Worm (Caenorhabditis elegans): Measurements from ENCODE around the gene pmk-3.
A peak's percentile ranks its signal among the peaks of the same experiment; 100 is the strongest.

Gene pmk-3

ce11 chrIV:8133536-8133935 lies 5.5 kb upstream of the pmk-3 start, which contains the start of gene sph-1 (continued):
- TF ChIP-seq sea-2 (GFP tag; optimal IDR thresholded peaks at IDR 0.05): no peak
- no peak for TF ChIP-seq lin-15B (tag; optimal IDR thresholded peaks at IDR 0.05)
- TF ChIP-seq elt-2 (tag; optimal IDR thresholded peaks at IDR 0.05): peak; percentile 73
- TF ChIP-seq fos-1 (tag; optimal IDR thresholded peaks at IDR 0.05): no peak
- TF ChIP-seq snpc-4 (tag; optimal IDR thresholded peaks at IDR 0.05): no peak
- no peak for TF ChIP-seq nhr-28 (tag; optimal IDR thresholded peaks at IDR 0.05)
- no peak for TF ChIP-seq elt-1 (tag; optimal IDR thresholded peaks at IDR 0.05)
- no peak for TF ChIP-seq mml-1 (tag; optimal IDR thresholded peaks at IDR 0.05)
- TF ChIP-seq ama-1 (optimal IDR thresholded peaks at IDR 0.05): no peak
- TF ChIP-seq ztf-4 (tag; optimal IDR thresholded peaks at IDR 0.05): no peak
- TF ChIP-seq lsy-12 (tag; optimal IDR thresholded peaks at IDR 0.05): no peak

ce11 chrIV:8136005-8136512 lies 3.0 kb upstream of the pmk-3 start, which contains the start of the genes isp-1 and islo-1:
isp-1 (minus strand) TSS chrIV:8136055.
islo-1 (plus strand) TSS chrIV:8136389.
- peak; percentile 71 for TF ChIP-seq hmg-11 (tag; optimal IDR thresholded peaks at IDR 0.05)
- no peak for TF ChIP-seq nhr-11 (tag; optimal IDR thresholded peaks at IDR 0.05)
- peak; percentile 39 for TF ChIP-seq pqm-1 (tag; optimal IDR thresholded peaks at IDR 0.05)
- TF ChIP-seq tbx-2 (tag; optimal IDR thresholded peaks at IDR 0.05): no peak
- TF ChIP-seq mml-1 (tag; optimal IDR thresholded peaks at IDR 0.05): no peak
- no peak for TF ChIP-seq ztf-4 (tag; optimal IDR thresholded peaks at IDR 0.05)
- TF ChIP-seq skn-1 (tag; optimal IDR thresholded peaks at IDR 0.05): no peak
- TF ChIP-seq ceh-82 (tag; optimal IDR thresholded peaks at IDR 0.05): no peak
- no peak for TF ChIP-seq nhr-43 (tag; optimal IDR thresholded peaks at IDR 0.05; ENCODE audit: poor library complexity, severe bottlenecking)
- no peak for TF ChIP-seq aly-2 (tag; optimal IDR thresholded peaks at IDR 0.05)
- TF ChIP-seq ceh-16 (tag; optimal IDR thresholded peaks at IDR 0.05): no peak
- no peak for TF ChIP-seq nhr-12 (tag; optimal IDR thresholded peaks at IDR 0.05)
- peak; percentile 55 for TF ChIP-seq nhr-25 (tag; optimal IDR thresholded peaks at IDR 0.05)
- TF ChIP-seq sea-2 (GFP tag; optimal IDR thresholded peaks at IDR 0.05): no peak
- no peak for TF ChIP-seq mdl-1 (tag; optimal IDR thresholded peaks at IDR 0.05)
- TF ChIP-seq fos-1 (tag; optimal IDR thresholded peaks at IDR 0.05): no peak
- no peak for TF ChIP-seq daf-12 (tag; optimal IDR thresholded peaks at IDR 0.05)
- peak; percentile 88 for TF ChIP-seq lin-15B (tag; optimal IDR thresholded peaks at IDR 0.05)
- peak; percentile 70 for TF ChIP-seq lin-39 (tag; optimal IDR thresholded peaks at IDR 0.05)
- no peak for TF ChIP-seq nhr-67 (tag; optimal IDR thresholded peaks at IDR 0.05)
- no peak for TF ChIP-seq fkh-2 (tag; optimal IDR thresholded peaks at IDR 0.05)
- no peak for TF ChIP-seq nhr-77 (tag; optimal IDR thresholded peaks at IDR 0.05)
- peak; percentile 75 for TF ChIP-seq pha-4 (tag; optimal IDR thresholded peaks at IDR 0.05)
- TF ChIP-seq ZK546.5 (tag; optimal IDR thresholded peaks at IDR 0.05): no peak
- TF ChIP-seq R02D3.7 (tag; optimal IDR thresholded peaks at IDR 0.05): no peak
- no peak for TF ChIP-seq nhr-76 (tag; optimal IDR thresholded peaks at IDR 0.05)
- no peak for TF ChIP-seq egl-5 (tag; optimal IDR thresholded peaks at IDR 0.05)
- no peak for TF ChIP-seq unc-39 (tag; optimal IDR thresholded peaks at IDR 0.05)
- no peak for TF ChIP-seq eor-1 (tag; optimal IDR thresholded peaks at IDR 0.05)
- no peak for TF ChIP-seq elt-3 (tag; optimal IDR thresholded peaks at IDR 0.05)
- no peak for TF ChIP-seq fkh-10 (GFP tag; optimal IDR thresholded peaks at IDR 0.05)
- peak; percentile 72 for TF ChIP-seq nfya-1 (tag; optimal IDR thresholded peaks at IDR 0.05; ENCODE audit: insufficient read depth)
- no peak for TF ChIP-seq ama-1 (optimal IDR thresholded peaks at IDR 0.05)
- peak; percentile 71 for TF ChIP-seq snpc-4 (tag; optimal IDR thresholded peaks at IDR 0.05)
- peak; percentile 53 for TF ChIP-seq nhr-23 (tag; optimal IDR thresholded peaks at IDR 0.05)
- TF ChIP-seq elt-2 (tag; optimal IDR thresholded peaks at IDR 0.05): peak; percentile 49

ce11 chrIV:8136548-8136947 lies 2.5 kb upstream of the pmk-3 start:
- TF ChIP-seq skn-1 (tag; optimal IDR thresholded peaks at IDR 0.05) (no peak), aly-2 (tag; optimal IDR thresholded peaks at IDR 0.05) (no peak), nhr-76 (tag; optimal IDR thresholded peaks at IDR 0.05) (no peak), nhr-67 (tag; optimal IDR thresholded peaks at IDR 0.05) (no peak), egl-27 (tag; optimal IDR thresholded peaks at IDR 0.05) (no peak)

All from whole organism, L3 larva.